Worm (Caenorhabditis elegans) whole organism, early embryonic: Measurements from ENCODE around the gene lon-8.

ENCODE experiments used
- F13C5.2 ChIP-seq: sonication (generic microtip); optimal IDR thresholded peaks from 2 replicates; lab custom pipeline; 2017; ENCODE audit warnings: mild to moderate bottlenecking, missing genetic modification characterization, inconsistent platforms, missing compliant biosample characterization
- aly-1 ChIP-seq: sonication (generic microtip); optimal IDR thresholded peaks from 2 replicates; lab custom pipeline; 2016; ENCODE audit warnings: missing genetic modification characterization, missing compliant biosample characterization
- ama-1 ChIP-seq: fragments of 150-350 bp; optimal IDR thresholded peaks from 2 replicates; lab custom pipeline; 2014
- flt-1 ChIP-seq: fragments of 200-800 bp; sonication (Bioruptor generic); IDR thresholded peaks from 2 replicates; pipeline ENCODE4 v1.3.6; 2022; ENCODE audit warnings: missing genetic modification characterization, missing compliant biosample characterization
- hmbx-1 ChIP-seq: sonication (generic microtip); optimal IDR thresholded peaks from 2 replicates; lab custom pipeline; 2016; ENCODE audit warnings: mild to moderate bottlenecking, missing genetic modification characterization, missing compliant biosample characterization
- hmg-4 ChIP-seq: fragments of 200-800 bp; sonication (Bioruptor generic); optimal IDR thresholded peaks from 2 replicates; lab custom pipeline; 2018; ENCODE audit warnings: mild to moderate bottlenecking, missing genetic modification characterization, missing compliant biosample characterization
- hnd-1 ChIP-seq: sonication (generic microtip); optimal IDR thresholded peaks from 2 replicates; lab custom pipeline; 2016; ENCODE audit warnings: missing genetic modification characterization, missing compliant biosample characterization
- scrt-1 ChIP-seq: fragments of 200-800 bp; sonication (Bioruptor generic); IDR thresholded peaks from 2 replicates; pipeline ENCODE4 v1.3.6; 2022; ENCODE audit warnings: missing genetic modification characterization, missing compliant biosample characterization
- sea-1 ChIP-seq: fragments of 200-800 bp; sonication (Bioruptor generic); conservative IDR thresholded peaks from 2 replicates; pipeline ENCODE4 v1.3.6; 2022; ENCODE audit warnings: missing genetic modification characterization, missing compliant biosample characterization
- tbx-11 ChIP-seq: fragments of 200-800 bp; sonication (Bioruptor generic); IDR thresholded peaks from 2 replicates; pipeline ENCODE4 v1.3.6; 2022; ENCODE audit warnings: missing genetic modification characterization, missing compliant biosample characterization
- tbx-37 ChIP-seq: fragments of 200-800 bp; sonication (Bioruptor generic); conservative IDR thresholded peaks from 2 replicates; pipeline ENCODE4 v1.3.6; 2022; ENCODE audit warnings: missing genetic modification reagents, missing genetic modification characterization, missing compliant biosample characterization
- tra-4 ChIP-seq: sonication (generic microtip); optimal IDR thresholded peaks from 2 replicates; lab custom pipeline; 2017; ENCODE audit warnings: missing genetic modification characterization, missing compliant biosample characterization

ce11 chrV:17956109-17956508 is 45.1 kb downstream of the lon-8 start:
- TF ChIP-seq tra-4 (tag; lab: Kevin White, UChicago) (no peak), ama-1 (lab: Kevin White, UChicago) (no peak), hmbx-1 (tag; lab: Kevin White, UChicago) (no peak), F13C5.2 (tag; lab: Kevin White, UChicago) (no peak), hmg-4 (no peak), aly-1 (no peak), tbx-37 (no peak), scrt-1 (GFP tag; lab: Robert Waterston, UW) (no peak), sea-1 (GFP tag; lab: Robert Waterston, UW) (no peak), flt-1 (GFP tag; lab: Robert Waterston, UW) (no peak), tbx-11 (GFP tag; lab: Robert Waterston, UW) (no peak), hnd-1 (tag; lab: Kevin White, UChicago) (no peak)
